Fruit fly (Drosophila melanogaster): ENCODE measurements around the gene CG33635.
A peak's percentile ranks its signal among the peaks of the same experiment; 100 is the strongest.

The CG33635 gene

DNA sequence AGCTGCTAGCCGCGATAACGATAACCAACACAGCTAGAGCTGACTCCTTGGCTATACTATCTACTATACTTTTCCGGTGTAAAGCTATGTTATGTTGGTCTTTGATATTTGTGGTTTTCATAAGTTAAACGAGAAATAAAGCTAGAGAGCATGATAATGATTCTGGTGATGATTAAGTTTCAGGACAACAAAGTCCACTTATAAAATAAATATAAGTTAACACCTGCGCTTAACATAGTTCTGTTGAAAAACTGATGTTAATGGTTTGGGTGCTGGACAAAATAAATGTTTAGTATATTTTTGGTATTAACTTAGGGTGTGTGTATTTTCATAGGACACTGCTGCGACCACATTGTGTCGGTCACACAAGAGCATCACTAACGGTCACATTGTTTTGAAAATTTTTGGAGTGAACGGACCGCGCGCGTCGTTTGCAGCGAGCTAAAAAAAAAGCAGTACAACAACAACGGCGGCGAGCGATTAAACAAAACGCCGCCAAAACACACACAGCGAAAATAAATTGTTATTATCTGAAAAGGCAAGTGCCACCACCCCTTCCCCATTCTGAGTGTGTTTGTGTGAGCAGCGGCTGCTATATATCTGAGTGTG, at the start of gene CG33635, which contains the start of gene spen (continued):
- peak; percentile 76 for TF ChIP-seq CG15514 (GFP tag; optimal IDR thresholded peaks at IDR 0.05)
- no peak for TF ChIP-seq pum (GFP tag; optimal IDR thresholded peaks at IDR 0.05)
- TF ChIP-seq CG10267 (tag; optimal IDR thresholded peaks at IDR 0.05): peak; percentile 75
- TF ChIP-seq Dll (GFP tag; IDR thresholded peaks at IDR 0.05; ENCODE audit: partially characterized antibody): no peak
- no peak for TF ChIP-seq CG6689 (GFP tag; IDR thresholded peaks at IDR 0.05)
- no peak for TF ChIP-seq Bdp1 (GFP tag; optimal IDR thresholded peaks at IDR 0.05)
- TF ChIP-seq cad (GFP tag; optimal IDR thresholded peaks at IDR 0.05): no peak
- TF ChIP-seq wek (GFP tag; optimal IDR thresholded peaks at IDR 0.05): peak; percentile 33
- TF ChIP-seq CG17385 (GFP tag; optimal IDR thresholded peaks at IDR 0.05): peak; percentile 56
- peak; percentile 37 for TF ChIP-seq lilli (GFP tag; optimal IDR thresholded peaks at IDR 0.05)
- peak; percentile 65 for TF ChIP-seq CG10147 (GFP tag; optimal IDR thresholded peaks at IDR 0.05)
- TF ChIP-seq Xbp1 (GFP tag; optimal IDR thresholded peaks at IDR 0.05): no peak
- TF ChIP-seq CG10959 (GFP tag; IDR thresholded peaks at IDR 0.05): no peak
- no peak for TF ChIP-seq Usf (GFP tag; optimal IDR thresholded peaks at IDR 0.05)
- peak; percentile 26 for TF ChIP-seq CG18262 (tag; optimal IDR thresholded peaks at IDR 0.05)
- TF ChIP-seq Fer3 (tag; optimal IDR thresholded peaks at IDR 0.05): peak; percentile 18
- peak; percentile 50 for TF ChIP-seq Dek (tag; optimal IDR thresholded peaks at IDR 0.05)
- peak; percentile 8 for TF ChIP-seq Hey (tag; optimal IDR thresholded peaks at IDR 0.05)
- TF ChIP-seq CG2678 (tag; optimal IDR thresholded peaks at IDR 0.05): peak; percentile 40
- TF ChIP-seq inv (GFP tag; IDR thresholded peaks at IDR 0.05; ENCODE audit: partially characterized antibody): no peak
- no peak for TF ChIP-seq ind (GFP tag; optimal IDR thresholded peaks at IDR 0.05)
- TF ChIP-seq Dip2 (GFP tag; IDR thresholded peaks at IDR 0.05): no peak
- no peak for TF ChIP-seq Ravus (GFP tag; IDR thresholded peaks at IDR 0.05)
- TF ChIP-seq CG15601 (tag; optimal IDR thresholded peaks at IDR 0.05): peak; percentile 59
- no peak for TF ChIP-seq CG6791 (GFP tag; IDR thresholded peaks at IDR 0.05; ENCODE audit: partially characterized antibody)
- TF ChIP-seq her (GFP tag; optimal IDR thresholded peaks at IDR 0.05): peak; percentile 53
- peak; percentile 76 for TF ChIP-seq CG3407 (GFP tag; optimal IDR thresholded peaks at IDR 0.05)
- peak; percentile 58 for TF ChIP-seq CG7987 (GFP tag; optimal IDR thresholded peaks at IDR 0.05)
- TF ChIP-seq zf30C (GFP tag; optimal IDR thresholded peaks at IDR 0.05): peak; percentile 24
- peak; percentile 62 for TF ChIP-seq pita (GFP tag; optimal IDR thresholded peaks at IDR 0.05)
- TF ChIP-seq ftz-f1 (GFP tag; optimal IDR thresholded peaks at IDR 0.05): peak; percentile 42
- peak; percentile 72 for TF ChIP-seq Ets97D (GFP tag; optimal IDR thresholded peaks at IDR 0.05)
- TF ChIP-seq caup (GFP tag; optimal IDR thresholded peaks at IDR 0.05; ENCODE audit: severe bottlenecking): peak; percentile 49
- no peak for TF ChIP-seq Hr3 (GFP tag; optimal IDR thresholded peaks at IDR 0.05)
- TF ChIP-seq D19B (GFP tag; optimal IDR thresholded peaks at IDR 0.05): no peak
- peak; percentile 63 for TF ChIP-seq CG2712 (tag; optimal IDR thresholded peaks at IDR 0.05)
- peak; percentile 96 for TF ChIP-seq Jarid2 (GFP tag; optimal IDR thresholded peaks at IDR 0.05)
- no peak for TF ChIP-seq CG15011 (GFP tag; optimal IDR thresholded peaks at IDR 0.05)
- TF ChIP-seq Gsc (GFP tag; IDR thresholded peaks at IDR 0.05): no peak
- TF ChIP-seq CG10462 (GFP tag; optimal IDR thresholded peaks at IDR 0.05): no peak
- TF ChIP-seq E2f1 (GFP tag; IDR thresholded peaks at IDR 0.05): no peak
- peak; percentile 35 for TF ChIP-seq CG12769 (tag; optimal IDR thresholded peaks at IDR 0.05)
- peak; percentile 37 for TF ChIP-seq ems (GFP tag; optimal IDR thresholded peaks at IDR 0.05)
- TF ChIP-seq Doc2 (GFP tag; IDR thresholded peaks at IDR 0.05): no peak
- peak; percentile 26 for TF ChIP-seq nau (GFP tag; optimal IDR thresholded peaks at IDR 0.05)
- TF ChIP-seq CG11398 (GFP tag; optimal IDR thresholded peaks at IDR 0.05): no peak
- peak; percentile 47 for TF ChIP-seq CoRest (tag; optimal IDR thresholded peaks at IDR 0.05)
- no peak for TF ChIP-seq CG4282 (GFP tag; optimal IDR thresholded peaks at IDR 0.05)
- TF ChIP-seq zen (tag; optimal IDR thresholded peaks at IDR 0.05): peak; percentile 33
- TF ChIP-seq CG42726 (GFP tag; IDR thresholded peaks at IDR 0.05; ENCODE audit: partially characterized antibody): no peak
